Worm (Caenorhabditis elegans) whole organism, mixed stage, embryonic: ENCODE measurements around the gene lgc-25.

Source experiments
- M03D4.4 ChIP-seq: sonication (generic microtip); optimal IDR thresholded peaks from 2 replicates; lab custom pipeline; 2017; ENCODE audit warnings: mild to moderate bottlenecking, missing genetic modification characterization, missing compliant biosample characterization
- blmp-1 ChIP-seq: fragments of 150-350 bp; optimal IDR thresholded peaks from 2 replicates; lab custom pipeline; 2014; ENCODE audit warnings: missing biosample characterization, missing genetic modification characterization
- ceh-39 ChIP-seq: fragments of 150-350 bp; optimal IDR thresholded peaks from 2 replicates; lab custom pipeline; 2014; ENCODE audit warnings: missing biosample characterization, missing genetic modification characterization
- ceh-43 ChIP-seq: fragments of 200-800 bp; sonication (Bioruptor generic); optimal IDR thresholded peaks from 2 replicates; lab custom pipeline; 2018; ENCODE audit warnings: mild to moderate bottlenecking, missing genetic modification characterization, moderate library complexity, missing compliant biosample characterization
- ceh-83 ChIP-seq: fragments of 200-800 bp; sonication (Bioruptor generic); optimal IDR thresholded peaks from 2 replicates; lab custom pipeline; 2018; ENCODE audit warnings: mild to moderate bottlenecking, missing genetic modification characterization, missing compliant biosample characterization
- ces-1 ChIP-seq: fragments of 150-350 bp; optimal IDR thresholded peaks from 2 replicates; lab custom pipeline; 2014; ENCODE audit warnings: missing biosample characterization, missing genetic modification reagents, missing genetic modification characterization
- cnd-1 ChIP-seq: fragments of 200-800 bp; sonication (Bioruptor generic); optimal IDR thresholded peaks from 2 replicates; lab custom pipeline; 2018; ENCODE audit warnings: mild to moderate bottlenecking, missing genetic modification characterization, missing compliant biosample characterization
- drap-1 ChIP-seq: fragments of 200-800 bp; sonication (Bioruptor generic); optimal IDR thresholded peaks from 3 replicates; lab custom pipeline; 2018; ENCODE audit warnings: mild to moderate bottlenecking, missing genetic modification characterization, missing compliant biosample characterization
- elt-3 ChIP-seq: fragments of 150-350 bp; optimal IDR thresholded peaks from 2 replicates; lab custom pipeline; 2014; ENCODE audit warnings: missing biosample characterization, missing genetic modification characterization
- ham-2 ChIP-seq: fragments of 200-800 bp; sonication (Bioruptor generic); optimal IDR thresholded peaks from 2 replicates; lab custom pipeline; 2018; ENCODE audit warnings: mild to moderate bottlenecking, missing genetic modification characterization, missing compliant biosample characterization
- hlh-1 ChIP-seq: fragments of 150-350 bp; optimal IDR thresholded peaks from 2 replicates; lab custom pipeline; 2014; ENCODE audit warnings: missing biosample characterization, missing genetic modification reagents, missing genetic modification characterization
- lin-13 ChIP-seq: fragments of 150-350 bp; optimal IDR thresholded peaks from 2 replicates; lab custom pipeline; 2014; ENCODE audit warnings: missing biosample characterization, missing genetic modification characterization
- lin-32 ChIP-seq: fragments of 200-800 bp; sonication (Bioruptor generic); optimal IDR thresholded peaks from 2 replicates; lab custom pipeline; 2018; ENCODE audit warnings: mild to moderate bottlenecking, missing genetic modification characterization, missing compliant biosample characterization
- lsy-2 ChIP-seq: fragments of 150-350 bp; optimal IDR thresholded peaks from 2 replicates; lab custom pipeline; 2014; ENCODE audit warnings: missing biosample characterization, missing genetic modification characterization
- mab-5 ChIP-seq: fragments of 150-350 bp; optimal IDR thresholded peaks from 2 replicates; lab custom pipeline; 2014; ENCODE audit warnings: missing biosample characterization, missing genetic modification characterization
- mep-1 ChIP-seq: fragments of 150-350 bp; optimal IDR thresholded peaks from 2 replicates; lab custom pipeline; 2017; ENCODE audit warnings: missing biosample characterization, missing genetic modification reagents, missing genetic modification characterization, inconsistent platforms
- mls-2 ChIP-seq: sonication (generic microtip); optimal IDR thresholded peaks from 2 replicates; lab custom pipeline; 2016; ENCODE audit warnings: mild to moderate bottlenecking, missing genetic modification characterization, moderate library complexity, missing compliant biosample characterization
- nhr-237 ChIP-seq: fragments of 150-350 bp; optimal IDR thresholded peaks from 2 replicates; lab custom pipeline; 2014; ENCODE audit warnings: missing biosample characterization, missing genetic modification characterization
- nhr-28 ChIP-seq: fragments of 150-350 bp; optimal IDR thresholded peaks from 2 replicates; lab custom pipeline; 2014; ENCODE audit warnings: missing biosample characterization, missing genetic modification characterization
- nhr-76 ChIP-seq: sonication (generic microtip); optimal IDR thresholded peaks from 2 replicates; lab custom pipeline; 2017; ENCODE audit warnings: missing biosample characterization, missing genetic modification characterization
- pha-4 ChIP-seq: fragments of 150-350 bp; optimal IDR thresholded peaks from 2 replicates; lab custom pipeline; 2018; ENCODE audit warnings: missing biosample characterization, missing genetic modification reagents, missing genetic modification characterization
- sem-2 ChIP-seq: fragments of 200-800 bp; sonication (Bioruptor generic); optimal IDR thresholded peaks from 2 replicates; lab custom pipeline; 2018; ENCODE audit warnings: mild to moderate bottlenecking, missing genetic modification characterization, missing compliant biosample characterization
- snpc-4 ChIP-seq: fragments of 150-350 bp; optimal IDR thresholded peaks from 2 replicates; lab custom pipeline; 2014; ENCODE audit warnings: missing biosample characterization, missing genetic modification characterization
- sptf-1 ChIP-seq: sonication (generic microtip); optimal IDR thresholded peaks from 2 replicates; lab custom pipeline; 2017; ENCODE audit warnings: mild to moderate bottlenecking, missing genetic modification characterization, moderate library complexity, missing compliant biosample characterization
- tbx-8 ChIP-seq: fragments of 200-800 bp; sonication (Bioruptor generic); optimal IDR thresholded peaks from 2 replicates; lab custom pipeline; 2018; ENCODE audit warnings: mild to moderate bottlenecking, missing genetic modification characterization, moderate library complexity, missing compliant biosample characterization
- unc-120 ChIP-seq: sonication (generic microtip); optimal IDR thresholded peaks from 2 replicates; lab custom pipeline; 2017; ENCODE audit warnings: missing genetic modification characterization, missing compliant biosample characterization; ENCODE audit not compliant: poor library complexity, severe bottlenecking
- unc-39 ChIP-seq: fragments of 150-350 bp; optimal IDR thresholded peaks from 2 replicates; lab custom pipeline; 2014; ENCODE audit warnings: missing biosample characterization, missing genetic modification characterization
- unc-62 ChIP-seq: fragments of 150-350 bp; optimal IDR thresholded peaks from 2 replicates; lab custom pipeline; 2014; ENCODE audit warnings: missing biosample characterization, missing genetic modification reagents, missing genetic modification characterization
- zip-8 ChIP-seq: fragments of 150-350 bp; optimal IDR thresholded peaks from 2 replicates; lab custom pipeline; 2014; ENCODE audit warnings: missing biosample characterization, missing genetic modification characterization
- ztf-11 ChIP-seq: fragments of 150-350 bp; optimal IDR thresholded peaks from 2 replicates; lab custom pipeline; 2014; ENCODE audit warnings: missing biosample characterization, missing genetic modification characterization

The lgc-25 gene

ce11 chrX:14134244-14134643 is 27.3 kb downstream of the lgc-25 start, which contains the start of gene F28H6.8:
F28H6.8 (minus strand) TSS chrX:14134344.
- no peak for TF ChIP-seq ces-1 (GFP tag; lab: Kevin White, UChicago)
- TF ChIP-seq tbx-8 (GFP tag; lab: Kevin White, UChicago), result no peak
- TF ChIP-seq ceh-43 (GFP tag; lab: Kevin White, UChicago), result no peak
- no peak for TF ChIP-seq ceh-39 (tag; lab: Kevin White, UChicago)
- no peak for TF ChIP-seq pha-4
- TF ChIP-seq snpc-4 (tag; lab: Kevin White, UChicago), result no peak
- no peak for TF ChIP-seq lin-32
- TF ChIP-seq unc-120 (tag; lab: Kevin White, UChicago), result no peak
- TF ChIP-seq mls-2 (tag; lab: Kevin White, UChicago), result no peak
- TF ChIP-seq drap-1, result no peak
- no peak for TF ChIP-seq M03D4.4 (tag; lab: Kevin White, UChicago)
- no peak for TF ChIP-seq mep-1 (tag; lab: Kevin White, UChicago)
- no peak for TF ChIP-seq zip-8 (tag; lab: Kevin White, UChicago)
- TF ChIP-seq sptf-1 (tag; lab: Kevin White, UChicago), result no peak
- no peak for TF ChIP-seq blmp-1 (tag; lab: Kevin White, UChicago)
- no peak for TF ChIP-seq elt-3 (tag; lab: Kevin White, UChicago)

ce11 chrX:14132677-14133076 is 28.9 kb downstream of the lgc-25 start:
- TF ChIP-seq blmp-1 (tag; lab: Kevin White, UChicago) (no peak), ham-2 (GFP tag; lab: Kevin White, UChicago) (no peak), ceh-83 (GFP tag; lab: Kevin White, UChicago) (no peak), lin-13 (tag; lab: Kevin White, UChicago) (no peak), mab-5 (no peak), ceh-43 (GFP tag; lab: Kevin White, UChicago) (no peak), mep-1 (tag; lab: Kevin White, UChicago) (no peak), M03D4.4 (tag; lab: Kevin White, UChicago) (no peak), unc-39 (tag; lab: Kevin White, UChicago) (no peak), nhr-76 (tag; lab: Kevin White, UChicago) (no peak), unc-120 (tag; lab: Kevin White, UChicago) (no peak), ztf-11 (tag; lab: Kevin White, UChicago) (no peak), ces-1 (GFP tag; lab: Kevin White, UChicago) (no peak)

DNA sequence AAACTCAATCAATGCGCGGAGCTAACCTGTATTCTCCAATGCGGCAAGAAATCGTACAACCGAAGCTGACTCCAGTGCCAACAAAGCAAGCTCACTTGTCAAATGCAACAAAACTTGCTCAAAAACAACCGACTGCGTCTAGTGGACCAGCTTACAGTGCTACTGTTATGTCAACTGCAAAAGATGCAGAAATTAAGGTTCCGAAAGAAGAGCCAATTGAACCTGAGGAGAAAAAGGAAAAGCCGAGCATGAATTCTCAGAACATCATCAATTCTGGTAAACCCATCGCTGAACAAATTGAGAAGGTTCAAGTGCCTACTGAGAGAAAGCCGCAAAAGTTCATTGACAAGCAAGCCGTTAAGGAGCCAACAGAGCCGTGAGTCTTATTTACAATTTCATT is 30.1 kb downstream of the lgc-25 start:
- TF ChIP-seq nhr-237 (tag; lab: Kevin White, UChicago), result no peak
- no peak for TF ChIP-seq hlh-1
- TF ChIP-seq nhr-28 (tag; lab: Kevin White, UChicago), result no peak
- TF ChIP-seq cnd-1 (tag; lab: Kevin White, UChicago), result no peak
- no peak for TF ChIP-seq ces-1 (GFP tag; lab: Kevin White, UChicago)
- TF ChIP-seq pha-4, result no peak
- no peak for TF ChIP-seq lin-13 (tag; lab: Kevin White, UChicago)

- TF ChIP-seq unc-62 (no peak), sptf-1 (tag; lab: Kevin White, UChicago) (peak; percentile 3)
These were observed 34.1 kb downstream of the lgc-25 start, which contains the start of gene F28H6.4 for ce11 chrX:14127291-14127922. F28H6.4 (plus strand) TSS chrX:14127872.

- no peak for TF ChIP-seq cnd-1 (tag; lab: Kevin White, UChicago)
- no peak for TF ChIP-seq drap-1
- TF ChIP-seq blmp-1 (tag; lab: Kevin White, UChicago), result no peak
- no peak for TF ChIP-seq unc-120 (tag; lab: Kevin White, UChicago)
- TF ChIP-seq ceh-43 (GFP tag; lab: Kevin White, UChicago), result no peak
- TF ChIP-seq snpc-4 (tag; lab: Kevin White, UChicago), result no peak
- TF ChIP-seq hlh-1, result no peak
- TF ChIP-seq M03D4.4 (tag; lab: Kevin White, UChicago), result no peak
- TF ChIP-seq nhr-237 (tag; lab: Kevin White, UChicago), result no peak
- TF ChIP-seq sem-2 (GFP tag; lab: Kevin White, UChicago), result no peak
- no peak for TF ChIP-seq lsy-2 (tag; lab: Kevin White, UChicago)
- TF ChIP-seq ceh-39 (tag; lab: Kevin White, UChicago), result no peak
These were observed 35.7 kb downstream of the lgc-25 start, which contains the start of gene F28H6.6 for ce11 chrX:14125870-14126269. F28H6.6 (minus strand) TSS chrX:14125879.
